Fruit fly (Drosophila melanogaster): ENCODE results near the gene RpS21.

The RpS21 gene

dm6 chr2L:2872968-2873728, 17.3 kb downstream of the RpS21 start (continued):
- TF ChIP-seq CG13775 (GFP tag; optimal IDR thresholded peaks at IDR 0.05) (peak; percentile 20), eve (GFP tag; optimal IDR thresholded peaks at IDR 0.05) (no peak), Aef1 (GFP tag; IDR thresholded peaks at IDR 0.05) (no peak), HLH3B (GFP tag; IDR thresholded peaks at IDR 0.05) (0 out of 2 replicates have a peak, but pooled peaks have one; percentile 34), CG5245 (GFP tag; optimal IDR thresholded peaks at IDR 0.05) (no peak), CG9437 (GFP tag; optimal IDR thresholded peaks at IDR 0.05) (no peak), CG18476 (GFP tag; optimal IDR thresholded peaks at IDR 0.05) (no peak), onecut (GFP tag; IDR thresholded peaks at IDR 0.05) (no peak), pros (GFP tag; optimal IDR thresholded peaks at IDR 0.05) (no peak), zf30C (GFP tag; optimal IDR thresholded peaks at IDR 0.05) (peak; percentile 79), dysf (GFP tag; IDR thresholded peaks at IDR 0.05) (0 out of 3 replicates have a peak, but pooled peaks have one; percentile 40), ash1 (GFP tag; optimal IDR thresholded peaks at IDR 0.05) (no peak), CG2889 (GFP tag; IDR thresholded peaks at IDR 0.05) (no peak), Atf3 (GFP tag; optimal IDR thresholded peaks at IDR 0.05) (no peak), BtbVII (GFP tag; optimal IDR thresholded peaks at IDR 0.05) (no peak), Ptx1 (GFP tag; IDR thresholded peaks at IDR 0.05) (peak; percentile 44; the same call in 1 of the 2 replicates), sna (GFP tag; IDR thresholded peaks at IDR 0.05; ENCODE audit: partially characterized antibody) (no peak), luna (GFP tag; optimal IDR thresholded peaks at IDR 0.05) (peak; percentile 30), HLHmδ (GFP tag; optimal IDR thresholded peaks at IDR 0.05) (no peak), CG34224 (GFP tag; IDR thresholded peaks at IDR 0.05; ENCODE audit: partially characterized antibody) (no peak), pb (GFP tag; optimal IDR thresholded peaks at IDR 0.05) (no peak), peb (GFP tag; IDR thresholded peaks at IDR 0.05) (no peak), ase (GFP tag; IDR thresholded peaks at IDR 0.05) (no peak), CG10321 (GFP tag; IDR thresholded peaks at IDR 0.05) (no peak), lab (GFP tag; optimal IDR thresholded peaks at IDR 0.05) (peak; percentile 46), CG4360 (GFP tag; IDR thresholded peaks at IDR 0.05) (no peak), amos (GFP tag; IDR thresholded peaks at IDR 0.05; ENCODE audit: partially characterized antibody) (no peak), chinmo (GFP tag; IDR thresholded peaks at IDR 0.05; ENCODE audit: partially characterized antibody) (peak; percentile 79; the same call in 2 of the 4 replicates), HLH54F (GFP tag; optimal IDR thresholded peaks at IDR 0.05) (no peak), oc (tag; optimal IDR thresholded peaks at IDR 0.05) (no peak), MTF-1 (GFP tag; optimal IDR thresholded peaks at IDR 0.05; ENCODE audit: borderline replicate concordance) (no peak), ssp (GFP tag; IDR thresholded peaks at IDR 0.05) (no peak), CG6854 (GFP tag; optimal IDR thresholded peaks at IDR 0.05) (peak; percentile 65), CG6654 (GFP tag; optimal IDR thresholded peaks at IDR 0.05) (no peak), CG18599 (GFP tag; optimal IDR thresholded peaks at IDR 0.05) (peak; percentile 25), Neu2 (GFP tag; optimal IDR thresholded peaks at IDR 0.05; ENCODE audit: borderline replicate concordance) (no peak), CG12219 (GFP tag; optimal IDR thresholded peaks at IDR 0.05) (no peak), Opbp (GFP tag; IDR thresholded peaks at IDR 0.05; ENCODE audit: partially characterized antibody) (no peak), tgo (GFP tag; IDR thresholded peaks at IDR 0.05) (no peak), Hsf (GFP tag; optimal IDR thresholded peaks at IDR 0.05) (no peak), CG7556 (GFP tag; optimal IDR thresholded peaks at IDR 0.05) (peak; percentile 20), CG3838 (GFP tag; optimal IDR thresholded peaks at IDR 0.05) (no peak), CG30020 (tag; optimal IDR thresholded peaks at IDR 0.05) (no peak), CG11695 (GFP tag; IDR thresholded peaks at IDR 0.05) (0 out of 3 replicates have a peak, but pooled peaks have one; percentile 49), tll (GFP tag; optimal IDR thresholded peaks at IDR 0.05) (peak in 1 of 2 experiments; percentile 49), CG11560 (tag; IDR thresholded peaks at IDR 0.05) (no peak), gt (GFP tag; IDR thresholded peaks at IDR 0.05) (no peak), btn (GFP tag; optimal IDR thresholded peaks at IDR 0.05) (no peak), ro (GFP tag; IDR thresholded peaks at IDR 0.05) (no peak)

All from whole organism, embryonic.